Worm (Caenorhabditis elegans) whole organism, late embryonic: ENCODE data around the gene pho-1.

Experiments
- C08G9.2 ChIP-seq: sonication (generic microtip); optimal IDR thresholded peaks from 2 replicates; lab custom pipeline; 2016; ENCODE audit warnings: mild to moderate bottlenecking, missing genetic modification characterization, moderate library complexity, missing compliant biosample characterization
- C38D4.7 ChIP-seq: fragments of 200-800 bp; sonication (Bioruptor generic); optimal IDR thresholded peaks from 2 replicates; lab custom pipeline; 2018; ENCODE audit warnings: mild to moderate bottlenecking, missing genetic modification characterization, moderate library complexity, missing compliant biosample characterization
- F13H6.1 ChIP-seq: sonication (generic microtip); optimal IDR thresholded peaks from 2 replicates; lab custom pipeline; 2016; ENCODE audit warnings: missing genetic modification characterization, missing compliant biosample characterization
- T23F11.4 ChIP-seq: fragments of 200-800 bp; sonication (Bioruptor generic); optimal IDR thresholded peaks from 2 replicates; lab custom pipeline; 2018; ENCODE audit warnings: mild to moderate bottlenecking, missing genetic modification characterization, missing compliant biosample characterization
- ahr-1 ChIP-seq: sonication (generic microtip); optimal IDR thresholded peaks from 2 replicates; lab custom pipeline; 2016; ENCODE audit warnings: missing genetic modification characterization, missing compliant biosample characterization
- ceh-19 ChIP-seq: fragments of 200-800 bp; sonication (Bioruptor generic); optimal IDR thresholded peaks from 2 replicates; lab custom pipeline; 2018; ENCODE audit warnings: mild to moderate bottlenecking, missing genetic modification characterization, missing compliant biosample characterization
- ceh-2 ChIP-seq: sonication (generic microtip); optimal IDR thresholded peaks from 2 replicates; lab custom pipeline; 2016; ENCODE audit warnings: missing genotype, missing genetic modification characterization, missing compliant biosample characterization
- ceh-24 ChIP-seq: sonication (generic microtip); optimal IDR thresholded peaks from 2 replicates; lab custom pipeline; 2016; ENCODE audit warnings: mild to moderate bottlenecking, missing genetic modification characterization, missing compliant biosample characterization
- ceh-30 ChIP-seq: fragments of 150-350 bp; optimal IDR thresholded peaks from 2 replicates; lab custom pipeline; 2014; ENCODE audit warnings: missing biosample characterization, missing genetic modification characterization
- ceh-31 ChIP-seq: sonication (generic microtip); optimal IDR thresholded peaks from 2 replicates; lab custom pipeline; 2016; ENCODE audit warnings: missing genetic modification characterization, missing compliant biosample characterization
- ceh-34 ChIP-seq: sonication (generic microtip); optimal IDR thresholded peaks from 2 replicates; lab custom pipeline; 2016; ENCODE audit warnings: mild to moderate bottlenecking, missing genetic modification characterization, missing compliant biosample characterization
- ceh-6 ChIP-seq: fragments of 200-800 bp; sonication (Bioruptor generic); optimal IDR thresholded peaks from 2 replicates; lab custom pipeline; 2018; ENCODE audit warnings: mild to moderate bottlenecking, missing genetic modification characterization, missing compliant biosample characterization
- ceh-9 ChIP-seq: sonication (generic microtip); optimal IDR thresholded peaks from 2 replicates; lab custom pipeline; 2016; ENCODE audit warnings: mild to moderate bottlenecking, missing genetic modification characterization, inconsistent platforms, missing compliant biosample characterization
- dmd-4 ChIP-seq: sonication (generic microtip); optimal IDR thresholded peaks from 2 replicates; lab custom pipeline; 2016; ENCODE audit warnings: borderline replicate concordance, missing genetic modification characterization, missing compliant biosample characterization
- eyg-1 ChIP-seq: sonication (generic microtip); optimal IDR thresholded peaks from 2 replicates; lab custom pipeline; 2016; ENCODE audit warnings: missing genotype, missing genetic modification characterization, missing compliant biosample characterization
- fax-1 ChIP-seq: sonication (generic microtip); optimal IDR thresholded peaks from 2 replicates; lab custom pipeline; 2016; ENCODE audit warnings: missing genotype, missing genetic modification characterization, missing compliant biosample characterization
- hlh-6 ChIP-seq: sonication (generic microtip); optimal IDR thresholded peaks from 2 replicates; lab custom pipeline; 2016; ENCODE audit warnings: missing genotype, missing genetic modification characterization, missing compliant biosample characterization
- hlh-8 ChIP-seq: sonication (generic microtip); optimal IDR thresholded peaks from 2 replicates; lab custom pipeline; 2016; ENCODE audit warnings: missing genotype, missing genetic modification characterization, missing compliant biosample characterization
- lim-6 ChIP-seq: sonication (generic microtip); optimal IDR thresholded peaks from 2 replicates; lab custom pipeline; 2016; ENCODE audit warnings: missing genetic modification characterization, missing compliant biosample characterization
- lin-11 ChIP-seq: fragments of 200-800 bp; sonication (Bioruptor generic); optimal IDR thresholded peaks from 2 replicates; lab custom pipeline; 2018; ENCODE audit warnings: mild to moderate bottlenecking, missing genetic modification characterization, missing compliant biosample characterization
- mec-3 ChIP-seq: sonication (generic microtip); optimal IDR thresholded peaks from 2 replicates; lab custom pipeline; 2016; ENCODE audit warnings: borderline replicate concordance, missing genetic modification characterization, missing compliant biosample characterization
- odd-2 ChIP-seq: sonication (generic microtip); optimal IDR thresholded peaks from 2 replicates; lab custom pipeline; 2017; ENCODE audit warnings: antibody characterized with exemption, mild to moderate bottlenecking, missing genetic modification characterization, missing compliant biosample characterization
- pha-2 ChIP-seq: sonication (generic microtip); optimal IDR thresholded peaks from 2 replicates; lab custom pipeline; 2017; ENCODE audit warnings: mild to moderate bottlenecking, missing genetic modification characterization, missing compliant biosample characterization
- pha-4 ChIP-seq: fragments of 150-350 bp; optimal IDR thresholded peaks from 2 replicates; lab custom pipeline; 2018; ENCODE audit warnings: missing biosample characterization, missing genetic modification reagents, missing genetic modification characterization
- pros-1 ChIP-seq: fragments of 150-350 bp; optimal IDR thresholded peaks from 2 replicates; lab custom pipeline; 2014; ENCODE audit warnings: missing biosample characterization, missing genetic modification reagents, missing genetic modification characterization
- rnt-1 ChIP-seq: sonication (generic microtip); optimal IDR thresholded peaks from 2 replicates; lab custom pipeline; 2016; ENCODE audit warnings: missing genetic modification characterization, missing compliant biosample characterization
- syd-9 ChIP-seq: sonication (generic microtip); optimal IDR thresholded peaks from 2 replicates; lab custom pipeline; 2016; ENCODE audit warnings: mild to moderate bottlenecking, missing genetic modification characterization, moderate library complexity, missing compliant biosample characterization
- tbx-2 ChIP-seq: sonication (generic microtip); optimal IDR thresholded peaks from 2 replicates; lab custom pipeline; 2016; ENCODE audit warnings: missing genetic modification characterization, missing compliant biosample characterization
- tbx-7 ChIP-seq: sonication (generic microtip); optimal IDR thresholded peaks from 2 replicates; lab custom pipeline; 2016; ENCODE audit warnings: missing genotype, missing genetic modification characterization, missing compliant biosample characterization
- unc-42 ChIP-seq: sonication (generic microtip); optimal IDR thresholded peaks from 2 replicates; lab custom pipeline; 2016; ENCODE audit warnings: missing genotype, missing genetic modification characterization, missing compliant biosample characterization

The pho-1 gene

ce11 chrII:5281137-5281536 lies 45.5 kb upstream of the pho-1 start:
- TF ChIP-seq hlh-6 (tag; lab: Kevin White, UChicago) = no peak

- no peak for TF ChIP-seq eyg-1
- TF ChIP-seq syd-9 (tag; lab: Kevin White, UChicago) = no peak
- TF ChIP-seq fax-1 (tag; lab: Kevin White, UChicago) = no peak
- TF ChIP-seq ceh-9 (tag; lab: Kevin White, UChicago) = no peak
- no peak for TF ChIP-seq lim-6 (tag; lab: Kevin White, UChicago)
- TF ChIP-seq hlh-8 (tag; lab: Kevin White, UChicago) = no peak
- no peak for TF ChIP-seq dmd-4 (tag; lab: Kevin White, UChicago)
- TF ChIP-seq ceh-34 (tag; lab: Kevin White, UChicago) = no peak
- no peak for TF ChIP-seq pha-2 (tag; lab: Kevin White, UChicago)
- TF ChIP-seq pros-1 = no peak
- TF ChIP-seq mec-3 (tag; lab: Kevin White, UChicago) = no peak
- no peak for TF ChIP-seq F13H6.1
- no peak for TF ChIP-seq C08G9.2 (tag; lab: Kevin White, UChicago)
- no peak for TF ChIP-seq T23F11.4 (GFP tag; lab: Kevin White, UChicago)
- TF ChIP-seq, all 69 proteins: peak for 0
Measured at ce11 chrII:5277780-5278179, 42.1 kb upstream of the pho-1 start.

ce11 chrII:5276736-5277135 lies 41.1 kb upstream of the pho-1 start:
- TF ChIP-seq ceh-31 (peak; percentile 4), lin-11 (tag; lab: Kevin White, UChicago) (no peak)

- TF ChIP-seq pha-4 (tag; lab: Kevin White, UChicago) = no peak
- TF ChIP-seq unc-42 = peak; percentile 9
Measured at ce11 chrII:5271729-5272322, 36.2 kb upstream of the pho-1 start, which contains the start of gene drn-1. drn-1 (minus strand) TSS chrII:5271845.

- TF ChIP-seq F13H6.1 (no peak), pros-1 (no peak), fax-1 (tag; lab: Kevin White, UChicago) (no peak), tbx-7 (tag; lab: Kevin White, UChicago) (no peak), odd-2 (no peak), dmd-4 (tag; lab: Kevin White, UChicago) (no peak), tbx-2 (tag; lab: Kevin White, UChicago) (no peak), ceh-6 (GFP tag; lab: Kevin White, UChicago) (no peak), C38D4.7 (no peak), pha-2 (tag; lab: Kevin White, UChicago) (no peak), syd-9 (tag; lab: Kevin White, UChicago) (no peak), ceh-19 (GFP tag; lab: Kevin White, UChicago) (no peak), ahr-1 (tag; lab: Kevin White, UChicago) (no peak), ceh-24 (tag; lab: Kevin White, UChicago) (no peak), ceh-2 (no peak), rnt-1 (tag; lab: Kevin White, UChicago) (no peak), ceh-9 (tag; lab: Kevin White, UChicago) (no peak), ceh-30 (no peak)
Measured at ce11 chrII:5268977-5269376, 33.3 kb upstream of the pho-1 start.

ce11 chrII:5264650-5265049 lies 29.0 kb upstream of the pho-1 start:
- no peak for TF ChIP-seq ceh-24 (tag; lab: Kevin White, UChicago)
